Fruit fly (Drosophila melanogaster): ENCODE data around the gene Edem1.

DNA sequence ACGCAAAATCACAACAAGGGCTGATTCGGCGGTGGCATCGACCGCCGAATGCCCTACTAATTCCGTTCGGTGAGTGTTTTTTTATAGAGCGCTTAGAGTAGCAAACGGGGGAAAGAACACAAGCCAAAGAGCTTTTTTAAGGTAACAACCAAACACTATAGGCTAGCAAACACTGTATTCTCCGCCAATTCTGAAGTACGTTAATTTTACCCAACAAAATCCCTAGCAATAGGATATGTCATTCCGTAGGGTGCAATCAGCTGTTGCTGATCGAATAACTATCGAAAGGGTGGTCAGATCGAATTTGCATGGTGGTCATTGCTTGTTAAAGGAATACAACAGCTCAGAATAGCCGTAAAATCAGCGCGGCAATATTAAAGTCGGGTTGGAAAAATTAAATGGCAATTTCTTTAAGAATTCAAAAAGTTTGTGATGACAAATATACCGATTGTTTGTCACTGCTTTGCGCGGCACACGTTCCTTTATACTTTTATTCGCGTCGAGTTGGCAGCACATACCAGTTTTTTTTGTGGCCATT lies 831 bp downstream of the Edem1 start, which contains the start of gene mip130:
- TF ChIP-seq psq (optimal IDR thresholded peaks at IDR 0.05) (no peak), EcR (GFP tag; optimal IDR thresholded peaks at IDR 0.05) (no peak), usp (GFP tag; optimal IDR thresholded peaks at IDR 0.05) (no peak), Dll (optimal IDR thresholded peaks at IDR 0.05) (no peak), CG8478 (optimal IDR thresholded peaks at IDR 0.05) (no peak)

Measured in whole organism.